Worm (Caenorhabditis elegans): ENCODE data around the gene rpl-36.

rpl-36 gene

ce11 chrIII:7140228-7140710 lies 39.8 kb upstream of the rpl-36 start (continued):
- TF ChIP-seq nfya-2 (GFP tag; IDR thresholded peaks at IDR 0.05) (no peak), madf-8 (GFP tag; conservative IDR thresholded peaks at IDR 0.05) (peak; percentile 31; the same call in 1 of the 2 replicates), T26A5.8 (tag; optimal IDR thresholded peaks at IDR 0.05) (no peak), K11D2.4 (GFP tag; IDR thresholded peaks at IDR 0.05) (no peak), aptf-3 (GFP tag; IDR thresholded peaks at IDR 0.05) (no peak), bed-1 (GFP tag; IDR thresholded peaks at IDR 0.05) (no peak), ccch-3 (GFP tag; optimal IDR thresholded peaks at IDR 0.05) (no peak), nhr-27 (tag; optimal IDR thresholded peaks at IDR 0.05) (no peak), Y53F4B.3 (GFP tag; IDR thresholded peaks at IDR 0.05) (no peak), F49E8.2 (tag; optimal IDR thresholded peaks at IDR 0.05; ENCODE audit: insufficient read depth) (peak; percentile 83), ztf-18 (tag; optimal IDR thresholded peaks at IDR 0.05) (peak; percentile 24), ceh-58 (GFP tag; IDR thresholded peaks at IDR 0.05) (no peak), lir-1 (GFP tag; conservative IDR thresholded peaks at IDR 0.05) (0 out of 2 replicates have a peak, but pooled peaks have one; percentile 16), hsf-1 (GFP tag; IDR thresholded peaks at IDR 0.05) (peak; percentile 43; the same call in 1 of the 2 replicates), ceh-100 (GFP tag; IDR thresholded peaks at IDR 0.05) (0 out of 2 replicates have a peak, but pooled peaks have one; percentile 9), T07F8.4 (tag; optimal IDR thresholded peaks at IDR 0.05) (no peak), nhr-90 (tag; optimal IDR thresholded peaks at IDR 0.05) (no peak), hlh-12 (tag; optimal IDR thresholded peaks at IDR 0.05) (no peak), zim-3 (tag; optimal IDR thresholded peaks at IDR 0.05) (no peak), rcor-1 (GFP tag; IDR thresholded peaks at IDR 0.05) (peak; percentile 55; the same call in 1 of the 2 replicates), nhr-120 (GFP tag; IDR thresholded peaks at IDR 0.05) (no peak), somi-1 (GFP tag; optimal IDR thresholded peaks at IDR 0.05) (no peak), madf-10 (tag; optimal IDR thresholded peaks at IDR 0.05) (no peak), mel-28 (tag; optimal IDR thresholded peaks at IDR 0.05; ENCODE audit: borderline replicate concordance) (no peak), snpc-3.4 (tag; optimal IDR thresholded peaks at IDR 0.05) (peak; percentile 91), dpff-1 (tag; optimal IDR thresholded peaks at IDR 0.05) (no peak), ets-4 (GFP tag; optimal IDR thresholded peaks at IDR 0.05) (no peak), Y56A3A.18 (GFP tag; IDR thresholded peaks at IDR 0.05) (0 out of 2 replicates have a peak, but pooled peaks have one; percentile 37), F37B4.10 (GFP tag; IDR thresholded peaks at IDR 0.05) (no peak), ztf-28 (GFP tag; IDR thresholded peaks at IDR 0.05) (0 out of 2 replicates have a peak, but pooled peaks have one; percentile 14), hlh-26 (GFP tag; conservative IDR thresholded peaks at IDR 0.05) (no peak), madf-3 (GFP tag; IDR thresholded peaks at IDR 0.05) (peak; percentile 50; the same call in 1 of the 2 replicates), F57A8.1 (GFP tag; optimal IDR thresholded peaks at IDR 0.05) (no peak), ceh-27 (GFP tag; optimal IDR thresholded peaks at IDR 0.05) (no peak), hmg-1.2 (GFP tag; IDR thresholded peaks at IDR 0.05) (peak; percentile 88), attf-3 (GFP tag; conservative IDR thresholded peaks at IDR 0.05) (peak; percentile 50; the same call in 1 of the 2 replicates), mcd-1 (GFP tag; IDR thresholded peaks at IDR 0.05) (peak; percentile 55), aptf-2 (GFP tag; conservative IDR thresholded peaks at IDR 0.05) (no peak), rec-8 (tag; optimal IDR thresholded peaks at IDR 0.05) (peak in 1 of 2 experiments; percentile 49), snpc-1.3 (tag; optimal IDR thresholded peaks at IDR 0.05; ENCODE audit: insufficient read depth) (peak; percentile 89), atf-7 (tag; optimal IDR thresholded peaks at IDR 0.05) (no peak), gei-17 (GFP tag; optimal IDR thresholded peaks at IDR 0.05) (no peak), ekl-4 (GFP tag; IDR thresholded peaks at IDR 0.05) (peak; percentile 73)
